Fruit fly (Drosophila melanogaster) whole organism, wandering third instar larva: Measurements from ENCODE around the gene CG5516.

Experiments used
- Jra ChIP-seq: sonication (Bioruptor generic); optimal IDR thresholded peaks from 2 replicates; lab custom pipeline; 2016; ENCODE audit warnings: missing biosample characterization, missing genetic modification characterization
- Vsx2 ChIP-seq: fragments of 200-300, 225-300 bp; sonication (Bioruptor generic); optimal IDR thresholded peaks from 2 replicates; lab custom pipeline; 2018; ENCODE audit warnings: missing biosample characterization, missing genetic modification characterization; ENCODE audit not compliant: partially characterized antibody
- dsf ChIP-seq: sonication (Bioruptor generic); optimal IDR thresholded peaks from 2 replicates; lab custom pipeline; 2016; ENCODE audit warnings: missing biosample characterization, missing genetic modification characterization, borderline replicate concordance
- psq ChIP-seq: fragments of 200-800 bp; sonication (Bioruptor generic); optimal IDR thresholded peaks from 3 replicates; lab custom pipeline; 2017; ENCODE audit warnings: missing biosample characterization, mild to moderate bottlenecking, missing genetic modification characterization, moderate library complexity
- woc ChIP-seq: sonication (Bioruptor generic); optimal IDR thresholded peaks from 2 replicates; lab custom pipeline; 2016; ENCODE audit warnings: missing biosample characterization, mild to moderate bottlenecking, missing genetic modification characterization

DNA sequence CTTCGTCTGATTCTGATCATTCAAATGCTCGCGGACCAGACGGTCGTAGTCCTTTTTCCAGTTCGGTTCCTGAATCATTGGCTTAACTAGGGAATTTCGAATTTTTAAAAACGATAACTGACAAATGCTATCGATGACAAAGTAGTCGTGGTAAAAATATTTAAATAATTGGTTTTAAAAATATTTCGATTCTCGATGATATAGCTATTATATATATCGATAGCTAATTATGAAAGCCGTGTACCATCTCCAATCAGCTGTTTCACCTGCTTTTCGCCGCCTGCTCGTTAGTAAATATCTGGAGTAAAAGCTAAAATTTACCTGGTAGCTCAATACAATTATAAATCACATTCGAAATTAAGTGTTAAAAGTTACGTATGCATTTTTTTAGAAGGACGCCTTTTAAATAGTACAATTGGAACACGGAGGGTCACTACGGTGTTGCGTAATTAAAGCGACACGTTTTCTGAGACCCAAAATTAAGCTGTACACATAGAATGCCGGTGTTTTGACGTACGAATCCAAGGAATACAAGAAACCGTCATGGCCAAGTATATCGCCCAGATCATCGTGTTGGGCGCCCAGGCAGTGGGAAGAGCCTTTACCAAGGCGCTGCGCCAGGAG, 30.0 kb upstream of the CG5516 start, which contains the start of the genes CG5478 and blp:
- no peak for TF ChIP-seq woc (GFP tag; lab: Kevin White, UChicago)
- no peak for TF ChIP-seq psq (GFP tag; lab: Kevin White, UChicago)
- peak; percentile 87 for TF ChIP-seq Vsx2 (GFP tag; lab: Kevin White, UChicago)
- no peak for TF ChIP-seq Jra (GFP tag; lab: Kevin White, UChicago)
- TF ChIP-seq dsf (GFP tag; lab: Kevin White, UChicago) = no peak
